Fruit fly (Drosophila melanogaster) Kc167 (cell line): ENCODE results near the gene woc.

ENCODE experiments used
- Myc ChIP-seq: fragments of >200 bp; optimal IDR thresholded peaks from 2 replicates; lab custom pipeline; 2017; ENCODE audit warnings: missing external identifiers
- Sin3A ChIP-seq: fragments of >200 bp; optimal IDR thresholded peaks from 2 replicates; lab custom pipeline; 2018; ENCODE audit warnings: missing external identifiers
- h ChIP-seq: fragments of >200 bp; optimal IDR thresholded peaks from 3 replicates; lab custom pipeline; 2018; ENCODE audit warnings: missing external identifiers
- insv ChIP-seq: fragments of >200 bp; optimal IDR thresholded peaks from 3 replicates; lab custom pipeline; 2018; ENCODE audit warnings: missing external identifiers
- psq ChIP-seq: fragments of >200 bp; optimal IDR thresholded peaks from 2 replicates; lab custom pipeline; 2017; ENCODE audit warnings: missing external identifiers
- ttk ChIP-seq: sonication (Bioruptor generic); optimal IDR thresholded peaks from 2 replicates; lab custom pipeline; 2017; ENCODE audit warnings: missing external identifiers

Gene woc

dm6 chr3R:27222013-27222673 lies 41.7 kb downstream of the woc start:
- TF ChIP-seq h (lab: Kevin White, UChicago) (no peak), Sin3A (lab: Kevin White, UChicago) (no peak), psq (lab: Kevin White, UChicago) (no peak), Myc (no peak), insv (no peak), ttk (lab: Kevin White, UChicago) (no peak)

DNA sequence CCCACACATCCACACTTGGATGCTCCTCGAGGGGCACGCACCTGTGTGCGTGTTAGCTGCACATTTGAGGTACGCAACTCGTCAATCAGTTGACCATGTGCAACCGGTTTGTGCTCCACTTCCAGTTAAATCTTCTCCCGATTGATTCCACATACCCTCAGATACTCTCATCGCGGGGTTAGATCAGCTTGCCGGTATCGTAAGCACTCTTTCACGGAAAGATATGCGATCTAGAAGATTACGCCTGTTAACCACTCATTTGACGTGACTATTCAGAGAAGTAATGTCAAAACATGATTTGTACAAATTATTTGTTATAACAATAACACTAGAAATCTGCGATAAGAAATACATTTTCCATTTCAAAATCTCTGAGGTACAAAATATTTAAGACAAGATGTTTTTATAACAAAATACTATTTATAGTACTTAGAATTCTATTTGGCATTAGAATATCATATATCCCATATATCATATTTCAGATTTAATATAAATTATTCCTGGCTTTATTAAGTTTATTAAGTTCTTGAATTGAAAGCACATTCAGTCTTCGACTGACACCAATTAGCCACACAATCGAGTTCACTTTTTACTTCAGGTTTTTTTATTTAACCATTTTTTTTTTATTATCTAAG lies 42.9 kb downstream of the woc start:
- TF ChIP-seq Sin3A (lab: Kevin White, UChicago) = no peak
- TF ChIP-seq ttk (lab: Kevin White, UChicago) = no peak
- no peak for TF ChIP-seq insv
- no peak for TF ChIP-seq psq (lab: Kevin White, UChicago)
- TF ChIP-seq h (lab: Kevin White, UChicago) = no peak
- no peak for TF ChIP-seq Myc

DNA sequence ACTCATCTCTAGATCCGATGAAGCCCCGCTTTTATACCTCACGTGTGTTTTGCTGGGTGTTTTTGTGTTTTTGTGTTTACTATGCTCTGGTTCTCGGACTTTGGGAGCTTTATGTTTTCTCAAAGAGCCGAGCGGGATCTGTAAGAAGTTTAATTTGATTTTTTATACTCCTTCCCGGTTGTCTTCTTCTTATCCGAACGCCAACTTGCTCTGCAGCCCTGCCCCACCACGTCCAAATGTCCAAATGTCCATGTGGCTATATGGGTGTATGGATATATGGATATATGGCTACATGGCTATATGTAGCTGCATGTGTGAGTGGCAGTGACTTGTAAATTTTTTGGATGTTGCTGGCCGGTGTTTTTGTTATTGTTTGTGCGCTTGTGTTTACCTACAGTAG lies 45.0 kb downstream of the woc start:
- no peak for TF ChIP-seq psq (lab: Kevin White, UChicago)
- TF ChIP-seq h (lab: Kevin White, UChicago) = no peak
- no peak for TF ChIP-seq ttk (lab: Kevin White, UChicago)
- no peak for TF ChIP-seq Myc
- TF ChIP-seq insv = no peak
- no peak for TF ChIP-seq Sin3A (lab: Kevin White, UChicago)

DNA sequence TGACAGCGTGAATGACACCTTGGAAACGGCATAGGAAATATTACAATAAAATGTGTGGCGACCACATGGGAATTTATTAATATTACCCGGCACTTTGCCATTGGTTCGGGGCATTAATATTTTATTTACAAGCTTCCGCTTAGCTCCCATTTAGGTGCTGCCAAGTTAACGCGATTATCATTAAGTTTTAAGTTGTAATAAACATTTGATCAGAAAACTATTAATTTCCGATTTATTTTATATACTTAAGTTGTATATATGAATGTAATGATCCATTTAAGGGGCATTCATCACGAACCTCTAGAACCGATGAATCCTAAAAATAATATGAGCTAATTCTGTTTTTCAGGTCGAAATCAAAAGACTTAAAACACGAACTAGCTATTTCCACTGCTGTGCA lies 45.6 kb downstream of the woc start:
- TF ChIP-seq Myc = no peak
- TF ChIP-seq Sin3A (lab: Kevin White, UChicago) = no peak
- no peak for TF ChIP-seq ttk (lab: Kevin White, UChicago)
- TF ChIP-seq h (lab: Kevin White, UChicago) = no peak

DNA sequence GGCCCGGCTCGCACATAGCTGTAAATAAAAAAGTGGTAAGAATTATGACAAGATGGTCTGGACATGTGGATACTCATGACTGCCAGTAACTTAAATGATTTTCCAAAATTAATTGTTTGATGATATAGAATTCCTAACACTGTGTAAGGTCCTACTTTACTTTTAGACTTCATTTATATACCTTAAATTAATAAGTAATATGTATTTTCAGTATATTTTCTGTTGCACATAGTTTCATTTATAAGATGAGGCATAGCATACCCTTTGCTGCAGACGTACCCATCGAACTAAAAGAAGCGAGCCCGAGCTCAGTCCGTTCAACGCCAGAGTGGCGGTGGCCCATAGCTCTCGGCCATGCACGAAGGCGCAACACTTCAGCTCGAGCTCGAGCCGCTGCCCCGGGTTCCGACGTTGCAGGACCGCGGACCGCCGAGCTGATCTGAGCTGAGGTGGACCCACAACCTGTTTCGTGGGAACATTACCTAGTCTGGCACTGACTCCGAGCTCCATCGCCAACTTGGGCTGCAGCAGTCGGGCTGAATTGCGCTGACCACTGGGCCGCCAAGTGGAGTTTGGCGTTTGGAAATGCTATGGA lies 46.3 kb downstream of the woc start:
- no peak for TF ChIP-seq ttk (lab: Kevin White, UChicago)
- no peak for TF ChIP-seq psq (lab: Kevin White, UChicago)
- no peak for TF ChIP-seq insv
- no peak for TF ChIP-seq Myc
- TF ChIP-seq Sin3A (lab: Kevin White, UChicago) = no peak
- TF ChIP-seq h (lab: Kevin White, UChicago) = no peak

DNA sequence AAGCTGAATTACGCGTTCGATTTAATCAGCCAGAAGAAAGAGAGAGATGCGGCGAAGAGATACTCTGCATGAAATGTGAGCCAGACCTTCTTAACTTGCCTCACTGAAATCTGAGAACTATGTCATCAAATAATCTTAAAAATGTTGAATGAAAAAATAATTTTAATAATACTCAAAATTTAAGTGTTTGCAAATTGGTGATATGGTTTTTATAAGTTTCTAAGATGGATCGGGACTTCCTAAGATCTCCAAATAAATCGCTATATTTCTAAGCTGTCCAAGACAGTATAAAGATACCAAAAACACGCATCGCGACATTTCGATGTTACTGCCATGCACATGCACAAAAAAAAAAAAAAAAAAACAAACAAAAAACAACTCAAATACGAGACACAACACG lies 48.9 kb downstream of the woc start:
- TF ChIP-seq Sin3A (lab: Kevin White, UChicago) = no peak
- TF ChIP-seq insv = no peak
- no peak for TF ChIP-seq h (lab: Kevin White, UChicago)
- no peak for TF ChIP-seq ttk (lab: Kevin White, UChicago)
- no peak for TF ChIP-seq Myc
- no peak for TF ChIP-seq psq (lab: Kevin White, UChicago)

DNA sequence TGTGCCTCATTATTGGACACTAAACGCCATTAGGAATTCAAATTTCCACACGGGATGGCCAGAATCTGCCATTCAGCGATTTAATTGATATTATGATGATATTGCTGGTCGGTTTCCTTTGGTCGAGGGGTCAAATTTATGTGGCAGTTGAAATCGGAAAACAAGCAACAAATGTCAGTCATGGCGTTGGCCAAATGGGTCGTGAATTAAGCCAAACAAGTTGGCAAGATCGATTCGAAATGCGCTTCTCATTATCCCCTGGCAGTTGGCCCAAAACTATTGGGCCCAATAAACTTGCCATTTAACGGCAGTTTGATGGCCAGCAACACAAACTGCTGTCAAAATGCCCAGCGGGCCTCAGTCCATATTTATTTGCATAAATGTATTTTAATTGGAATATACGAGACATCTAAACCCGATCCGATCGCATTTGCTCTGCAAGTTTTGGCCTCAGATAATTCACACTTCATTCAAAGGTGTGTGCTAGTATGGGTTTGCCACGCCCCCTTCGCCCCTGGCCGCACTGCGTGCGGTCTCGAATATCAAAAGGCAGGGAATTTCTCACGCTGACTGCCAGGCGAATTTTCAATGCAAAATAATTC lies 50.8 kb downstream of the woc start:
- no peak for TF ChIP-seq insv
- no peak for TF ChIP-seq h (lab: Kevin White, UChicago)
- no peak for TF ChIP-seq ttk (lab: Kevin White, UChicago)
- TF ChIP-seq psq (lab: Kevin White, UChicago) = no peak

dm6 chr3R:27209561-27210275 lies 54.1 kb downstream of the woc start:
- TF ChIP-seq ttk (lab: Kevin White, UChicago) = no peak
- TF ChIP-seq insv = no peak

- no peak for TF ChIP-seq ttk (lab: Kevin White, UChicago)
- no peak for TF ChIP-seq psq (lab: Kevin White, UChicago)
- TF ChIP-seq Sin3A (lab: Kevin White, UChicago) = no peak
- no peak for TF ChIP-seq insv
- no peak for TF ChIP-seq Myc
- no peak for TF ChIP-seq h (lab: Kevin White, UChicago)
Measured at dm6 chr3R:27208724-27209343, 55.0 kb downstream of the woc start.
